Worm (Caenorhabditis elegans) whole organism, L1 larva: ENCODE data around the gene M02D8.5.
A peak's percentile ranks its signal among the peaks of the same experiment; 100 is the strongest.

Experiments used
- C04F5.9 ChIP-seq: sonication (generic microtip); optimal IDR thresholded peaks from 2 replicates; lab custom pipeline; 2016; ENCODE audit warnings: missing genetic modification characterization, missing compliant biosample characterization
- C16A3.4 ChIP-seq: fragments of 150-350 bp; optimal IDR thresholded peaks from 2 replicates; lab custom pipeline; 2014; ENCODE audit warnings: missing biosample characterization, missing genetic modification characterization
- C34B4.2 ChIP-seq: sonication (generic microtip); optimal IDR thresholded peaks from 2 replicates; lab custom pipeline; 2017; ENCODE audit warnings: mild to moderate bottlenecking, missing genetic modification characterization, missing compliant biosample characterization
- Y116A8C.19 ChIP-seq: sonication (generic microtip); optimal IDR thresholded peaks from 2 replicates; lab custom pipeline; 2016; ENCODE audit warnings: missing compliant biosample characterization, missing genetic modification characterization, borderline replicate concordance
- aha-1 ChIP-seq: fragments of 150-350 bp; optimal IDR thresholded peaks from 2 replicates; lab custom pipeline; 2014; ENCODE audit warnings: missing biosample characterization, missing genetic modification characterization
- aly-2 ChIP-seq: fragments of 150-350 bp; optimal IDR thresholded peaks from 2 replicates; lab custom pipeline; 2014; ENCODE audit warnings: missing biosample characterization, missing genetic modification characterization
- blmp-1 ChIP-seq: fragments of 150-350 bp; optimal IDR thresholded peaks from 2 replicates; lab custom pipeline; 2014; ENCODE audit warnings: missing biosample characterization, missing genetic modification characterization
- ceh-63 ChIP-seq: fragments of 200-800 bp; sonication (Bioruptor generic); optimal IDR thresholded peaks from 2 replicates; lab custom pipeline; 2018; ENCODE audit warnings: mild to moderate bottlenecking, missing genetic modification characterization, missing compliant biosample characterization
- ceh-8 ChIP-seq: fragments of 200-800 bp; sonication (Bioruptor generic); optimal IDR thresholded peaks from 2 replicates; lab custom pipeline; 2018; ENCODE audit warnings: mild to moderate bottlenecking, missing genetic modification characterization, moderate library complexity, missing compliant biosample characterization
- ceh-82 ChIP-seq, 3 experiments: fragments of 150-350 bp in 1 of 3; sonication (generic microtip) in 2 of 3; optimal IDR thresholded peaks; 2 replicates each; lab custom pipeline; 2014 to 2017; ENCODE audit warnings: missing biosample characterization in 3 of 3, missing genetic modification characterization in 3 of 3
- ceh-90 ChIP-seq: sonication (generic microtip); optimal IDR thresholded peaks from 2 replicates; lab custom pipeline; 2016; ENCODE audit warnings: missing genetic modification characterization, missing compliant biosample characterization
- ces-1 ChIP-seq: fragments of 150-350 bp; optimal IDR thresholded peaks from 2 replicates; lab custom pipeline; 2014; ENCODE audit warnings: missing biosample characterization, missing genetic modification reagents, missing genetic modification characterization
- dsc-1 ChIP-seq: sonication (generic microtip); optimal IDR thresholded peaks from 2 replicates; lab custom pipeline; 2016; ENCODE audit warnings: mild to moderate bottlenecking, missing genetic modification characterization, missing compliant biosample characterization
- efl-3 ChIP-seq: fragments of 200-800 bp; sonication (Bioruptor generic); optimal IDR thresholded peaks from 2 replicates; lab custom pipeline; 2018; ENCODE audit warnings: mild to moderate bottlenecking, missing genetic modification characterization, missing compliant biosample characterization
- egl-13 ChIP-seq: sonication (generic microtip); optimal IDR thresholded peaks from 2 replicates; lab custom pipeline; 2016; ENCODE audit warnings: missing genotype, missing genetic modification reagents, missing genetic modification characterization, missing compliant biosample characterization
- egl-27 ChIP-seq, 2 experiments: fragments of 150-350 bp in 1 of 2; sonication (generic microtip); optimal IDR thresholded peaks; 3 replicates each; lab custom pipeline; 2017 to 2018; ENCODE audit warnings: missing biosample characterization in 2 of 2, missing genetic modification characterization in 2 of 2, missing genetic modification reagents in 2 of 2
- elt-3 ChIP-seq, 6 experiments: fragments of 150-350 bp in 1 of 6; sonication (generic microtip); optimal IDR thresholded peaks; 2 replicates each; lab custom pipeline; 2017 to 2018; ENCODE audit warnings: missing biosample characterization in 6 of 6, missing genetic modification characterization in 6 of 6, inconsistent platforms in 1 of 6
- ets-5 ChIP-seq: fragments of 200-800 bp; sonication (Bioruptor generic); IDR thresholded peaks from 2 replicates; pipeline ENCODE4 v1.3.6; 2022; ENCODE audit warnings: missing genetic modification characterization, missing compliant biosample characterization
- fkh-4 ChIP-seq: sonication (generic microtip); optimal IDR thresholded peaks from 2 replicates; lab custom pipeline; 2016; ENCODE audit warnings: missing compliant biosample characterization, missing genetic modification characterization, borderline replicate concordance
- fkh-8 ChIP-seq: sonication (generic microtip); optimal IDR thresholded peaks from 2 replicates; lab custom pipeline; 2016; ENCODE audit warnings: mild to moderate bottlenecking, missing genetic modification characterization, missing compliant biosample characterization
- grh-1 ChIP-seq: fragments of 200-800 bp; sonication (Bioruptor generic); IDR thresholded peaks from 2 replicates; pipeline ENCODE4 v1.3.6; 2022; ENCODE audit warnings: missing genetic modification reagents, missing genetic modification characterization, missing compliant biosample characterization
- hlh-17 ChIP-seq: fragments of 200-800 bp; sonication (Bioruptor generic); optimal IDR thresholded peaks from 2 replicates; lab custom pipeline; 2018; ENCODE audit warnings: missing genetic modification characterization, mild to moderate bottlenecking, missing compliant biosample characterization, moderate library complexity, borderline replicate concordance
- hpl-2 ChIP-seq: fragments of 150-350 bp; optimal IDR thresholded peaks from 2 replicates; lab custom pipeline; 2014; ENCODE audit warnings: missing biosample characterization, missing genetic modification reagents, missing genetic modification characterization
- jun-1 ChIP-seq: fragments of 150-350 bp; optimal IDR thresholded peaks from 2 replicates; lab custom pipeline; 2014; ENCODE audit warnings: missing biosample characterization, missing genetic modification reagents, missing genetic modification characterization
- lin-13 ChIP-seq: fragments of 150-350 bp; optimal IDR thresholded peaks from 2 replicates; lab custom pipeline; 2014; ENCODE audit warnings: missing biosample characterization, missing genetic modification reagents, missing genetic modification characterization
- lin-15B ChIP-seq: fragments of 150-350 bp; sonication (generic microtip); optimal IDR thresholded peaks from 3 replicates; lab custom pipeline; 2014; ENCODE audit warnings: missing biosample characterization, missing genetic modification characterization
- nhr-11 ChIP-seq: fragments of 150-350 bp; optimal IDR thresholded peaks from 2 replicates; lab custom pipeline; 2014; ENCODE audit warnings: missing biosample characterization, missing genetic modification characterization
- nhr-19 ChIP-seq: fragments of 200-800 bp; sonication (Bioruptor generic); conservative IDR thresholded peaks from 2 replicates; pipeline ENCODE4 v1.3.6; 2022; ENCODE audit warnings: missing genetic modification characterization, missing compliant biosample characterization
- nhr-28 ChIP-seq: fragments of 150-350 bp; optimal IDR thresholded peaks from 2 replicates; lab custom pipeline; 2014; ENCODE audit warnings: missing biosample characterization, missing genetic modification characterization
- nhr-76 ChIP-seq: sonication (generic microtip); optimal IDR thresholded peaks from 2 replicates; lab custom pipeline; 2017; ENCODE audit warnings: missing biosample characterization, missing genetic modification characterization
- nhr-84 ChIP-seq: sonication (generic microtip); optimal IDR thresholded peaks from 2 replicates; lab custom pipeline; 2017; ENCODE audit warnings: missing biosample characterization, missing genetic modification characterization
- pax-3 ChIP-seq: fragments of 200-800 bp; sonication (Bioruptor generic); optimal IDR thresholded peaks from 2 replicates; lab custom pipeline; 2018; ENCODE audit warnings: mild to moderate bottlenecking, missing genetic modification characterization, moderate library complexity, missing compliant biosample characterization
- pqm-1 ChIP-seq: sonication (generic microtip); optimal IDR thresholded peaks from 3 replicates; lab custom pipeline; 2017; ENCODE audit warnings: missing biosample characterization, missing genetic modification characterization
- rnt-1 ChIP-seq: sonication (generic microtip); optimal IDR thresholded peaks from 2 replicates; lab custom pipeline; 2016; ENCODE audit warnings: mild to moderate bottlenecking, missing genetic modification characterization, moderate library complexity, missing compliant biosample characterization
- skn-1 ChIP-seq: fragments of 150-350 bp; optimal IDR thresholded peaks from 2 replicates; lab custom pipeline; 2014; ENCODE audit warnings: missing biosample characterization, missing genetic modification characterization
- snpc-4 ChIP-seq: fragments of 150-350 bp; optimal IDR thresholded peaks from 2 replicates; lab custom pipeline; 2014; ENCODE audit warnings: missing biosample characterization, missing genetic modification characterization
- sox-4 ChIP-seq: sonication (generic microtip); optimal IDR thresholded peaks from 2 replicates; lab custom pipeline; 2016; ENCODE audit warnings: missing genetic modification characterization, missing compliant biosample characterization
- sup-37 ChIP-seq: fragments of 200-800 bp; sonication (Bioruptor generic); optimal IDR thresholded peaks from 2 replicates; lab custom pipeline; 2018; ENCODE audit warnings: mild to moderate bottlenecking, missing genetic modification characterization, missing compliant biosample characterization
- swsn-7 ChIP-seq: sonication (generic microtip); optimal IDR thresholded peaks from 2 replicates; lab custom pipeline; 2016; ENCODE audit warnings: missing genetic modification characterization, missing compliant biosample characterization
- unc-86 ChIP-seq: sonication (generic microtip); optimal IDR thresholded peaks from 2 replicates; lab custom pipeline; 2016; ENCODE audit warnings: missing genetic modification characterization, missing compliant biosample characterization
- unc-98 ChIP-seq: fragments of 200-800 bp; sonication (Bioruptor generic); IDR thresholded peaks from 2 replicates; pipeline ENCODE4 v1.3.6; 2022; ENCODE audit warnings: missing genetic modification characterization, missing compliant biosample characterization
- vab-15 ChIP-seq: sonication (generic microtip); optimal IDR thresholded peaks from 2 replicates; lab custom pipeline; 2017; ENCODE audit warnings: missing genotype, mild to moderate bottlenecking, missing genetic modification characterization, missing compliant biosample characterization
- zag-1 ChIP-seq: fragments of 150-350 bp; optimal IDR thresholded peaks from 2 replicates; lab custom pipeline; 2014; ENCODE audit warnings: missing biosample characterization, missing genetic modification characterization
- ztf-11 ChIP-seq, 2 experiments: sonication (generic microtip); optimal IDR thresholded peaks; 2 replicates each; lab custom pipeline; 2016 to 2017; ENCODE audit warnings: missing genetic modification characterization in 2 of 2, missing biosample characterization in 1 of 2, missing compliant biosample characterization in 1 of 2
- ztf-4 ChIP-seq: fragments of 150-350 bp; optimal IDR thresholded peaks from 2 replicates; lab custom pipeline; 2014; ENCODE audit warnings: missing biosample characterization, missing genetic modification characterization

Gene M02D8.5

ce11 chrX:8810908-8811307, 49.5 kb upstream of the M02D8.5 start, which contains the start of gene R04E5.9 (continued):
- TF ChIP-seq C34B4.2 (tag; lab: Kevin White, UChicago) (no peak), ceh-82 (tag; optimal IDR thresholded peaks at IDR 0.05; lab: Kevin White, UChicago) (peak; percentile 74 to 91 (median 87)), dsc-1 (tag; lab: Kevin White, UChicago) (peak; percentile 76), aly-2 (tag; lab: Kevin White, UChicago) (no peak), fkh-8 (tag; lab: Kevin White, UChicago) (peak; percentile 96), nhr-76 (peak; percentile 7), lin-15B (tag; lab: Kevin White, UChicago) (no peak), Y116A8C.19 (tag; lab: Kevin White, UChicago) (no peak), ztf-4 (tag; lab: Kevin White, UChicago) (peak; percentile 59), egl-13 (peak; percentile 89), ets-5 (no peak), nhr-19 (GFP tag; lab: Robert Waterston, UW) (peak; percentile 68), snpc-4 (tag; lab: Kevin White, UChicago) (peak; percentile 62), swsn-7 (tag; lab: Kevin White, UChicago) (peak; percentile 87), efl-3 (GFP tag; lab: Kevin White, UChicago) (no peak), rnt-1 (tag; lab: Kevin White, UChicago) (peak; percentile 71), hlh-17 (GFP tag; lab: Kevin White, UChicago) (no peak), ces-1 (GFP tag; lab: Kevin White, UChicago) (no peak), aha-1 (tag; lab: Kevin White, UChicago) (no peak), vab-15 (no peak), unc-86 (peak; percentile 91), pqm-1 (tag; lab: Kevin White, UChicago) (no peak), jun-1 (tag; lab: Kevin White, UChicago) (peak; percentile 88), pax-3 (tag; lab: Kevin White, UChicago) (peak; percentile 68), sup-37 (GFP tag; lab: Kevin White, UChicago) (no peak), ceh-8 (GFP tag; lab: Kevin White, UChicago) (peak; percentile 13), nhr-11 (tag; lab: Kevin White, UChicago) (peak; percentile 53), nhr-28 (no peak), C04F5.9 (tag; lab: Kevin White, UChicago) (no peak), nhr-84 (tag; lab: Kevin White, UChicago) (no peak), elt-3 (tag; optimal IDR thresholded peaks at IDR 0.05; lab: Kevin White, UChicago) (peak in 2 of 6 experiments; percentile 19 to 20), egl-27 (tag; optimal IDR thresholded peaks at IDR 0.05; lab: Kevin White, UChicago) (peak in 1 of 2 experiments; percentile 57), ztf-11 (tag; optimal IDR thresholded peaks at IDR 0.05; lab: Kevin White, UChicago) (peak in 1 of 2 experiments; percentile 56), fkh-4 (tag; lab: Kevin White, UChicago) (no peak), sox-4 (tag; lab: Kevin White, UChicago) (peak; percentile 69)

ce11 chrX:8808740-8809139, 47.3 kb upstream of the M02D8.5 start:
- no peak for TF ChIP-seq ceh-82 (tag; optimal IDR thresholded peaks at IDR 0.05; lab: Kevin White, UChicago)
- no peak for TF ChIP-seq grh-1 (GFP tag; lab: Robert Waterston, UW)
- TF ChIP-seq hpl-2 (GFP tag; lab: Kevin White, UChicago) = no peak
- TF ChIP-seq zag-1 (tag; lab: Kevin White, UChicago) = no peak
- no peak for TF ChIP-seq fkh-4 (tag; lab: Kevin White, UChicago)
- no peak for TF ChIP-seq unc-98 (GFP tag; lab: Robert Waterston, UW)
- no peak for TF ChIP-seq skn-1 (tag; lab: Kevin White, UChicago)
- no peak for TF ChIP-seq C16A3.4 (tag; lab: Kevin White, UChicago)
- TF ChIP-seq nhr-19 (GFP tag; lab: Robert Waterston, UW) = no peak
- TF ChIP-seq blmp-1 (tag; lab: Kevin White, UChicago) = no peak
- TF ChIP-seq ceh-63 (GFP tag; lab: Kevin White, UChicago) = no peak
- TF ChIP-seq elt-3 (tag; optimal IDR thresholded peaks at IDR 0.05; lab: Kevin White, UChicago) = no peak
- no peak for TF ChIP-seq nhr-84 (tag; lab: Kevin White, UChicago)
- no peak for TF ChIP-seq lin-13
- no peak for TF ChIP-seq ceh-90 (tag; lab: Kevin White, UChicago)
- TF ChIP-seq, all 84 proteins: peak for 0
